Worm (Caenorhabditis elegans) whole organism, L2 larva: ENCODE measurements around the gene srh-213.

Source experiments
- C34F6.9 ChIP-seq: fragments of 150-350 bp; optimal IDR thresholded peaks from 2 replicates; lab custom pipeline; 2014; ENCODE audit warnings: missing biosample characterization, missing genetic modification characterization
- F13H6.1 ChIP-seq: sonication (generic microtip); optimal IDR thresholded peaks from 2 replicates; lab custom pipeline; 2016; ENCODE audit warnings: missing genetic modification characterization, missing compliant biosample characterization
- Y55F3AM.14 ChIP-seq: fragments of 200-800 bp; sonication (Bioruptor generic); optimal IDR thresholded peaks from 2 replicates; lab custom pipeline; 2018; ENCODE audit warnings: mild to moderate bottlenecking, missing genetic modification characterization, missing compliant biosample characterization
- ZK546.5 ChIP-seq: sonication (generic microtip); optimal IDR thresholded peaks from 2 replicates; lab custom pipeline; 2017; ENCODE audit warnings: missing biosample characterization, missing genetic modification characterization
- alr-1 ChIP-seq: fragments of 150-350 bp; optimal IDR thresholded peaks from 2 replicates; lab custom pipeline; 2014; ENCODE audit warnings: missing biosample characterization, missing genetic modification characterization
- ama-1 ChIP-seq: fragments of 150-350 bp; optimal IDR thresholded peaks from 2 replicates; lab custom pipeline; 2018; ENCODE audit warnings: inconsistent platforms
- ceh-82 ChIP-seq: fragments of 150-350 bp; optimal IDR thresholded peaks from 2 replicates; lab custom pipeline; 2014; ENCODE audit warnings: missing biosample characterization, missing genetic modification characterization
- crh-2 ChIP-seq: sonication (generic microtip); optimal IDR thresholded peaks from 2 replicates; lab custom pipeline; 2017; ENCODE audit warnings: missing biosample characterization, missing genetic modification characterization
- dmd-4 ChIP-seq: sonication (generic microtip); optimal IDR thresholded peaks from 2 replicates; lab custom pipeline; 2017; ENCODE audit warnings: missing biosample characterization, missing genetic modification characterization
- egl-27 ChIP-seq: sonication (generic microtip); optimal IDR thresholded peaks from 3 replicates; lab custom pipeline; 2017; ENCODE audit warnings: missing biosample characterization, missing genetic modification reagents, missing genetic modification characterization
- fos-1 ChIP-seq: fragments of 150-350 bp; optimal IDR thresholded peaks from 2 replicates; lab custom pipeline; 2014; ENCODE audit warnings: missing biosample characterization, missing genetic modification characterization
- gmeb-1 ChIP-seq: fragments of 150-350 bp; optimal IDR thresholded peaks from 2 replicates; lab custom pipeline; 2014; ENCODE audit warnings: missing biosample characterization, missing genetic modification characterization
- lin-11 ChIP-seq: fragments of 150-350 bp; sonication (generic microtip); optimal IDR thresholded peaks from 2 replicates; lab custom pipeline; 2014; ENCODE audit warnings: missing biosample characterization, missing genetic modification characterization, inconsistent platforms, mixed read lengths
- lin-39 ChIP-seq: fragments of 150-350 bp; optimal IDR thresholded peaks from 2 replicates; lab custom pipeline; 2014; ENCODE audit warnings: missing biosample characterization, missing genetic modification reagents, missing genetic modification characterization
- lsy-2 ChIP-seq, 2 experiments: fragments of 150-350 bp in 1 of 2; sonication (generic microtip) in 1 of 2; optimal IDR thresholded peaks; 2 replicates each; lab custom pipeline; 2014 to 2017; ENCODE audit warnings: missing biosample characterization in 2 of 2, missing genetic modification characterization in 2 of 2
- mab-5 ChIP-seq: fragments of 150-350 bp; optimal IDR thresholded peaks from 2 replicates; lab custom pipeline; 2014; ENCODE audit warnings: missing biosample characterization, missing genetic modification characterization
- nhr-10 ChIP-seq: sonication (generic microtip); optimal IDR thresholded peaks from 2 replicates; lab custom pipeline; 2017; ENCODE audit warnings: missing biosample characterization, missing genetic modification characterization
- nhr-11 ChIP-seq: fragments of 150-350 bp; optimal IDR thresholded peaks from 2 replicates; lab custom pipeline; 2014; ENCODE audit warnings: missing biosample characterization, missing genetic modification characterization
- nhr-12 ChIP-seq: fragments of 150-350 bp; optimal IDR thresholded peaks from 2 replicates; lab custom pipeline; 2014; ENCODE audit warnings: missing biosample characterization, missing genetic modification characterization
- nhr-129 ChIP-seq: fragments of 150-350 bp; optimal IDR thresholded peaks from 2 replicates; lab custom pipeline; 2014; ENCODE audit warnings: missing biosample characterization, missing genetic modification characterization
- nhr-21 ChIP-seq: fragments of 150-350 bp; optimal IDR thresholded peaks from 2 replicates; lab custom pipeline; 2014; ENCODE audit warnings: missing biosample characterization, missing genetic modification characterization
- nhr-23 ChIP-seq: fragments of 150-350 bp; optimal IDR thresholded peaks from 2 replicates; lab custom pipeline; 2014; ENCODE audit warnings: missing biosample characterization, missing genetic modification reagents, missing genetic modification characterization
- nhr-25 ChIP-seq: fragments of 150-350 bp; sonication (generic microtip); optimal IDR thresholded peaks from 3 replicates; lab custom pipeline; 2014; ENCODE audit warnings: missing biosample characterization, missing genetic modification characterization
- nhr-77 ChIP-seq: fragments of 150-350 bp; optimal IDR thresholded peaks from 2 replicates; lab custom pipeline; 2014; ENCODE audit warnings: missing biosample characterization, missing genetic modification characterization
- peb-1 ChIP-seq: fragments of 150-350 bp; optimal IDR thresholded peaks from 2 replicates; lab custom pipeline; 2014; ENCODE audit warnings: missing biosample characterization, missing genetic modification characterization
- sem-4 ChIP-seq: fragments of 150-350 bp; optimal IDR thresholded peaks from 2 replicates; lab custom pipeline; 2014; ENCODE audit warnings: missing biosample characterization, missing genetic modification reagents, missing genetic modification characterization
- skn-1 ChIP-seq: sonication (generic microtip); optimal IDR thresholded peaks from 2 replicates; lab custom pipeline; 2017; ENCODE audit warnings: missing biosample characterization, missing genetic modification characterization
- sma-3 ChIP-seq: sonication (generic microtip); optimal IDR thresholded peaks from 2 replicates; lab custom pipeline; 2016; ENCODE audit warnings: missing genetic modification reagents, missing genetic modification characterization, missing compliant biosample characterization
- sma-9 ChIP-seq, 2 experiments: fragments of 150-350 bp in 1 of 2; sonication (generic microtip) in 1 of 2; optimal IDR thresholded peaks; 2 replicates each; lab custom pipeline; 2014 to 2016; ENCODE audit warnings: missing genetic modification characterization in 2 of 2, mild to moderate bottlenecking in 1 of 2, missing biosample characterization in 1 of 2, missing compliant biosample characterization in 1 of 2, missing genetic modification reagents in 1 of 2, moderate library complexity in 1 of 2
- unc-55 ChIP-seq: fragments of 150-350 bp; sonication (generic microtip); optimal IDR thresholded peaks from 3 replicates; lab custom pipeline; 2014; ENCODE audit warnings: missing biosample characterization, missing genetic modification reagents, missing genetic modification characterization
- unc-62 ChIP-seq: fragments of 150-350 bp; optimal IDR thresholded peaks from 2 replicates; lab custom pipeline; 2014; ENCODE audit warnings: missing biosample characterization, missing genetic modification reagents, missing genetic modification characterization
- zag-1 ChIP-seq: fragments of 150-350 bp; optimal IDR thresholded peaks from 2 replicates; lab custom pipeline; 2014; ENCODE audit warnings: missing biosample characterization, missing genetic modification characterization
- ztf-1 ChIP-seq: fragments of 200-800 bp; sonication (Bioruptor generic); conservative IDR thresholded peaks from 2 replicates; pipeline ENCODE4 v1.3.6; 2022; ENCODE audit warnings: missing genetic modification characterization, missing compliant biosample characterization
- ztf-4 ChIP-seq: fragments of 150-350 bp; optimal IDR thresholded peaks from 2 replicates; lab custom pipeline; 2014; ENCODE audit warnings: missing biosample characterization, missing genetic modification characterization

srh-213 gene

ce11 chrV:3552740-3553469 lies 41.9 kb downstream of the srh-213 start, which contains the start of gene T24A6.20:
Gene T24A6.20 (plus strand): TSS chrV:3553134.
- TF ChIP-seq nhr-129 (tag; lab: Kevin White, UChicago) = no peak
- TF ChIP-seq gmeb-1 = no peak
- no peak for TF ChIP-seq ztf-1
- no peak for TF ChIP-seq zag-1 (tag; lab: Kevin White, UChicago)
- no peak for TF ChIP-seq unc-55 (GFP tag; lab: Kevin White, UChicago)
- no peak for TF ChIP-seq mab-5 (tag; lab: Kevin White, UChicago)
- TF ChIP-seq nhr-77 (tag; lab: Kevin White, UChicago) = no peak
- no peak for TF ChIP-seq ama-1 (lab: Kevin White, UChicago)
- TF ChIP-seq nhr-11 (tag; lab: Kevin White, UChicago) = no peak
- no peak for TF ChIP-seq egl-27 (tag; lab: Kevin White, UChicago)
- no peak for TF ChIP-seq ceh-82 (tag; lab: Kevin White, UChicago)
- TF ChIP-seq sma-3 = no peak
- no peak for TF ChIP-seq nhr-21 (tag; lab: Kevin White, UChicago)
- no peak for TF ChIP-seq nhr-12 (tag; lab: Kevin White, UChicago)
- no peak for TF ChIP-seq nhr-25 (tag; lab: Kevin White, UChicago)

ce11 chrV:3551765-3552164 lies 43.1 kb downstream of the srh-213 start, which contains the start of gene grl-28:
Gene grl-28 (minus strand): TSS chrV:3551865.
- TF ChIP-seq dmd-4 (tag; lab: Kevin White, UChicago) = no peak
- no peak for TF ChIP-seq nhr-23
- no peak for TF ChIP-seq lin-39
- no peak for TF ChIP-seq sem-4 (tag; lab: Kevin White, UChicago)
- no peak for TF ChIP-seq ztf-1

ce11 chrV:3549553-3549952 lies 45.3 kb downstream of the srh-213 start, which contains the start of gene sri-21:
Gene sri-21 (plus strand): TSS chrV:3549853.
- TF ChIP-seq nhr-10 (tag; lab: Kevin White, UChicago) = no peak
- no peak for TF ChIP-seq ama-1 (lab: Kevin White, UChicago)
- no peak for TF ChIP-seq lin-11 (tag; lab: Kevin White, UChicago)
- TF ChIP-seq skn-1 (tag; lab: Kevin White, UChicago) = no peak
- no peak for TF ChIP-seq Y55F3AM.14 (GFP tag; lab: Kevin White, UChicago)
- TF ChIP-seq C34F6.9 (tag; lab: Kevin White, UChicago) = no peak
- no peak for TF ChIP-seq fos-1 (tag; lab: Kevin White, UChicago)
- TF ChIP-seq lsy-2 (tag; optimal IDR thresholded peaks at IDR 0.05; lab: Kevin White, UChicago) = no peak
- TF ChIP-seq crh-2 (tag; lab: Kevin White, UChicago) = no peak

ce11 chrV:3548798-3549197 lies 46.0 kb downstream of the srh-213 start, which contains the start of gene srw-130:
Gene srw-130 (minus strand): TSS chrV:3548898.
- no peak for TF ChIP-seq ztf-4
- no peak for TF ChIP-seq lin-11 (tag; lab: Kevin White, UChicago)
- TF ChIP-seq ZK546.5 (tag; lab: Kevin White, UChicago) = no peak
- TF ChIP-seq sem-4 (tag; lab: Kevin White, UChicago) = no peak
- TF ChIP-seq unc-62 = no peak
- no peak for TF ChIP-seq peb-1 (tag; lab: Kevin White, UChicago)
- no peak for TF ChIP-seq lsy-2 (tag; optimal IDR thresholded peaks at IDR 0.05; lab: Kevin White, UChicago)
- TF ChIP-seq nhr-21 (tag; lab: Kevin White, UChicago) = no peak
- no peak for TF ChIP-seq F13H6.1 (tag; lab: Kevin White, UChicago)
- TF ChIP-seq nhr-11 (tag; lab: Kevin White, UChicago) = no peak
- TF ChIP-seq ztf-1 = no peak
- no peak for TF ChIP-seq fos-1 (tag; lab: Kevin White, UChicago)
- TF ChIP-seq sma-3 = no peak
- TF ChIP-seq lin-39 = no peak

ce11 chrV:3546517-3546916 lies 48.3 kb downstream of the srh-213 start, which contains the start of gene srbc-68:
Gene srbc-68 (minus strand): TSS chrV:3546617.
- TF ChIP-seq C34F6.9 (tag; lab: Kevin White, UChicago) (no peak), gmeb-1 (no peak), zag-1 (tag; lab: Kevin White, UChicago) (no peak), alr-1 (tag; lab: Kevin White, UChicago) (no peak), sma-9 (GFP tag; optimal IDR thresholded peaks at IDR 0.05; lab: Kevin White, UChicago) (no peak), sma-9 (tag; optimal IDR thresholded peaks at IDR 0.05; lab: Kevin White, UChicago) (no peak), nhr-129 (tag; lab: Kevin White, UChicago) (no peak), unc-62 (no peak), lsy-2 (tag; optimal IDR thresholded peaks at IDR 0.05; lab: Kevin White, UChicago) (no peak), lin-39 (no peak), fos-1 (tag; lab: Kevin White, UChicago) (no peak), ztf-1 (no peak)
